Worm (Caenorhabditis elegans) whole organism, mixed stage, embryonic: Measurements from ENCODE around the gene Y69H2.10.
A peak's percentile ranks its signal among the peaks of the same experiment; 100 is the strongest.

Experiments used
- M03D4.4 ChIP-seq: sonication (generic microtip); optimal IDR thresholded peaks from 2 replicates; lab custom pipeline; 2017; ENCODE audit warnings: mild to moderate bottlenecking, missing genetic modification characterization, missing compliant biosample characterization
- bed-3 ChIP-seq: fragments of 200-800 bp; sonication (Bioruptor generic); optimal IDR thresholded peaks from 3 replicates; lab custom pipeline; 2018; ENCODE audit warnings: mild to moderate bottlenecking, missing genetic modification characterization, moderate library complexity, missing compliant biosample characterization
- blmp-1 ChIP-seq: fragments of 150-350 bp; optimal IDR thresholded peaks from 2 replicates; lab custom pipeline; 2014; ENCODE audit warnings: missing biosample characterization, missing genetic modification characterization
- ceh-39 ChIP-seq: fragments of 150-350 bp; optimal IDR thresholded peaks from 2 replicates; lab custom pipeline; 2014; ENCODE audit warnings: missing biosample characterization, missing genetic modification characterization
- ceh-43 ChIP-seq: fragments of 200-800 bp; sonication (Bioruptor generic); optimal IDR thresholded peaks from 2 replicates; lab custom pipeline; 2018; ENCODE audit warnings: mild to moderate bottlenecking, missing genetic modification characterization, moderate library complexity, missing compliant biosample characterization
- ceh-83 ChIP-seq: fragments of 200-800 bp; sonication (Bioruptor generic); optimal IDR thresholded peaks from 2 replicates; lab custom pipeline; 2018; ENCODE audit warnings: mild to moderate bottlenecking, missing genetic modification characterization, missing compliant biosample characterization
- ces-1 ChIP-seq: fragments of 150-350 bp; optimal IDR thresholded peaks from 2 replicates; lab custom pipeline; 2014; ENCODE audit warnings: missing biosample characterization, missing genetic modification reagents, missing genetic modification characterization
- cnd-1 ChIP-seq: fragments of 200-800 bp; sonication (Bioruptor generic); optimal IDR thresholded peaks from 2 replicates; lab custom pipeline; 2018; ENCODE audit warnings: mild to moderate bottlenecking, missing genetic modification characterization, missing compliant biosample characterization
- drap-1 ChIP-seq: fragments of 200-800 bp; sonication (Bioruptor generic); optimal IDR thresholded peaks from 3 replicates; lab custom pipeline; 2018; ENCODE audit warnings: mild to moderate bottlenecking, missing genetic modification characterization, missing compliant biosample characterization
- elt-1 ChIP-seq: sonication (generic microtip); optimal IDR thresholded peaks from 2 replicates; lab custom pipeline; 2017; ENCODE audit warnings: missing genetic modification characterization, mild to moderate bottlenecking, missing compliant biosample characterization, antibody characterized with exemption, moderate library complexity, borderline replicate concordance; ENCODE audit not compliant: insufficient read depth
- elt-3 ChIP-seq: fragments of 150-350 bp; optimal IDR thresholded peaks from 2 replicates; lab custom pipeline; 2014; ENCODE audit warnings: missing biosample characterization, missing genetic modification characterization
- flh-1 ChIP-seq: fragments of 200-800 bp; sonication (Bioruptor generic); optimal IDR thresholded peaks from 2 replicates; lab custom pipeline; 2018; ENCODE audit warnings: mild to moderate bottlenecking, missing genetic modification characterization, moderate library complexity, missing compliant biosample characterization
- ham-2 ChIP-seq: fragments of 200-800 bp; sonication (Bioruptor generic); optimal IDR thresholded peaks from 2 replicates; lab custom pipeline; 2018; ENCODE audit warnings: mild to moderate bottlenecking, missing genetic modification characterization, missing compliant biosample characterization
- hlh-1 ChIP-seq: fragments of 150-350 bp; optimal IDR thresholded peaks from 2 replicates; lab custom pipeline; 2014; ENCODE audit warnings: missing biosample characterization, missing genetic modification reagents, missing genetic modification characterization
- lin-13 ChIP-seq: fragments of 150-350 bp; optimal IDR thresholded peaks from 2 replicates; lab custom pipeline; 2014; ENCODE audit warnings: missing biosample characterization, missing genetic modification characterization
- lin-32 ChIP-seq: fragments of 200-800 bp; sonication (Bioruptor generic); optimal IDR thresholded peaks from 2 replicates; lab custom pipeline; 2018; ENCODE audit warnings: mild to moderate bottlenecking, missing genetic modification characterization, missing compliant biosample characterization
- lsy-2 ChIP-seq: fragments of 150-350 bp; optimal IDR thresholded peaks from 2 replicates; lab custom pipeline; 2014; ENCODE audit warnings: missing biosample characterization, missing genetic modification characterization
- mab-5 ChIP-seq: fragments of 150-350 bp; optimal IDR thresholded peaks from 2 replicates; lab custom pipeline; 2014; ENCODE audit warnings: missing biosample characterization, missing genetic modification characterization
- mep-1 ChIP-seq: fragments of 150-350 bp; optimal IDR thresholded peaks from 2 replicates; lab custom pipeline; 2017; ENCODE audit warnings: missing biosample characterization, missing genetic modification reagents, missing genetic modification characterization, inconsistent platforms
- mls-2 ChIP-seq: sonication (generic microtip); optimal IDR thresholded peaks from 2 replicates; lab custom pipeline; 2016; ENCODE audit warnings: mild to moderate bottlenecking, missing genetic modification characterization, moderate library complexity, missing compliant biosample characterization
- nhr-12 ChIP-seq: fragments of 150-350 bp; optimal IDR thresholded peaks from 2 replicates; lab custom pipeline; 2014; ENCODE audit warnings: missing biosample characterization, missing genetic modification characterization
- nhr-2 ChIP-seq: fragments of 150-350 bp; optimal IDR thresholded peaks from 2 replicates; lab custom pipeline; 2014; ENCODE audit warnings: missing biosample characterization, missing genetic modification characterization
- nhr-237 ChIP-seq: fragments of 150-350 bp; optimal IDR thresholded peaks from 2 replicates; lab custom pipeline; 2014; ENCODE audit warnings: missing biosample characterization, missing genetic modification characterization
- nhr-28 ChIP-seq: fragments of 150-350 bp; optimal IDR thresholded peaks from 2 replicates; lab custom pipeline; 2014; ENCODE audit warnings: missing biosample characterization, missing genetic modification characterization
- sem-2 ChIP-seq: fragments of 200-800 bp; sonication (Bioruptor generic); optimal IDR thresholded peaks from 2 replicates; lab custom pipeline; 2018; ENCODE audit warnings: mild to moderate bottlenecking, missing genetic modification characterization, missing compliant biosample characterization
- snpc-4 ChIP-seq: fragments of 150-350 bp; optimal IDR thresholded peaks from 2 replicates; lab custom pipeline; 2014; ENCODE audit warnings: missing biosample characterization, missing genetic modification characterization
- tbx-8 ChIP-seq: fragments of 200-800 bp; sonication (Bioruptor generic); optimal IDR thresholded peaks from 2 replicates; lab custom pipeline; 2018; ENCODE audit warnings: mild to moderate bottlenecking, missing genetic modification characterization, moderate library complexity, missing compliant biosample characterization
- unc-120 ChIP-seq: sonication (generic microtip); optimal IDR thresholded peaks from 2 replicates; lab custom pipeline; 2017; ENCODE audit warnings: missing genetic modification characterization, missing compliant biosample characterization; ENCODE audit not compliant: poor library complexity, severe bottlenecking
- unc-39 ChIP-seq: fragments of 150-350 bp; optimal IDR thresholded peaks from 2 replicates; lab custom pipeline; 2014; ENCODE audit warnings: missing biosample characterization, missing genetic modification characterization
- unc-62 ChIP-seq: fragments of 150-350 bp; optimal IDR thresholded peaks from 2 replicates; lab custom pipeline; 2014; ENCODE audit warnings: missing biosample characterization, missing genetic modification reagents, missing genetic modification characterization

Gene Y69H2.10

DNA sequence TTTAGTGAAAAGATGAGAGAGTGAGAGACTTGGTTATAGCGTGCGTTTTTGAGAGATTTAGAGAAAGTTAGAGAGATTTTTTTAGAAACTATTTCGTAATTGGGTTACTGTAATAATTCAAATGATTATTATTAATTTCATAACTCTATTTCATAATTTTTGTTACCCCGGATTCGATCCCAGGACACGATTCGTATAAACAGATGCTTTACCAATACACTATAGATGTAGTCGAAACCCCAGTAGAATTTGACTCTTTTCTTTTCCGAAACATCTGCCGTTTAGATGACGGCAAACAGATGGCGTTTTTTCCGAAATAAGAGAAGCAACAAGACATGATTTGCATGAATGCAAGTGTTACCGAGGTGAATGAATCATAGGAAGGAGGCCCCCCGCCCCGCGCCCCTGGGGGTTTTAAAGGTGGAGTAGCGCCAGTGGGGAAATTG lies 40.0 kb downstream of the Y69H2.10 start:
- TF ChIP-seq lin-32 (GFP tag; lab: Kevin White, UChicago) (peak; percentile 88), unc-120 (no peak), unc-39 (tag; lab: Kevin White, UChicago) (peak; percentile 84), nhr-2 (tag; lab: Kevin White, UChicago) (no peak), mab-5 (tag; lab: Kevin White, UChicago) (no peak), ces-1 (GFP tag; lab: Kevin White, UChicago) (peak; percentile 50), flh-1 (GFP tag; lab: Kevin White, UChicago) (no peak), snpc-4 (tag; lab: Kevin White, UChicago) (no peak), nhr-12 (tag; lab: Kevin White, UChicago) (no peak), cnd-1 (tag; lab: Kevin White, UChicago) (peak; percentile 69), unc-62 (GFP tag; lab: Kevin White, UChicago) (no peak), mls-2 (tag; lab: Kevin White, UChicago) (no peak), mep-1 (no peak), elt-1 (no peak), lsy-2 (tag; lab: Kevin White, UChicago) (peak; percentile 86), nhr-237 (tag; lab: Kevin White, UChicago) (no peak), lin-13 (tag; lab: Kevin White, UChicago) (no peak), hlh-1 (tag; lab: Kevin White, UChicago) (no peak)
- TF ChIP-seq, all 35 proteins: peak for 5

DNA sequence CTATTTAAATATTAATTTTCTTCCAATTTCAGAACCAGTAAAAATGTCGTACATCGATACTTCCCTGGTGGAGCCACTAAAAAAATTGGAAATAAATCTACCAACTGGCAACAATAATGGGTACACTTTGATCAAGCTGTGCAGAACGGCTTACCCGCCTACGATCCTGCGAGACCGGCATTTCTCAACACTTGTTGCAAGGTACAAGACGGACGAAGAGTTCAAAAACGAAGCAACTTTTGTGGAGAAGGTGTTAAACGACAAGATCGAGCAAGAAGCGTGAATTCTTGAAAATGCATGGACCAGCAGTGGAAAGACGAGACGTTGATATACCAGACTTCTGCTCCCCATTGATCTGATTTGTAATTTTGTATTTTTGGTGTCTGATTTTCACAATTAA lies 41.2 kb downstream of the Y69H2.10 start:
- TF ChIP-seq unc-39 (tag; lab: Kevin White, UChicago) (no peak), ham-2 (GFP tag; lab: Kevin White, UChicago) (no peak), sem-2 (no peak), drap-1 (GFP tag; lab: Kevin White, UChicago) (no peak), nhr-2 (tag; lab: Kevin White, UChicago) (no peak), mep-1 (no peak), snpc-4 (tag; lab: Kevin White, UChicago) (no peak)

ce11 chrV:18712118-18712517 lies 42.0 kb downstream of the Y69H2.10 start:
- TF ChIP-seq unc-39 (tag; lab: Kevin White, UChicago) (peak; percentile 46), blmp-1 (tag; lab: Kevin White, UChicago) (no peak), ceh-83 (GFP tag; lab: Kevin White, UChicago) (peak; percentile 34), cnd-1 (tag; lab: Kevin White, UChicago) (peak; percentile 36), ces-1 (GFP tag; lab: Kevin White, UChicago) (no peak)

DNA sequence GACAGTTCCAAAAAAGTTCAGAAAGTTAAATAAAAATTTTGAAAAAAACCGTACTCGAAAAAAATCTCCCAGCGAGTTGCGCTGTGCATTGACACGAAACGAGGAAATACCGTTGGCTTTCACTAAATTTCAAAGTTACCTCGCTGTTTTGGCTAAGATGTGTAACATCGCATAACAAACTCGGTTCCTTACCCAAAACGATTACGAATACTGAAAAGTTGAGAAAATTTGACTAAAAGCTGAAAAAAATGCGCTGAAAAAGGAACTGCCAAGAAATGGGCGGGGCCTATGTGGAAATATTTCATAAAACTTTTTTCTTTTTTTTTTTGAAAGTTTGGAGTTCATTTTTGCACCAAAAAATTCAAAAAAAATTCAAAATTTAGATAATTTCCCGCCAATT lies 49.3 kb downstream of the Y69H2.10 start:
- no peak for TF ChIP-seq M03D4.4 (tag; lab: Kevin White, UChicago)
- no peak for TF ChIP-seq ceh-83 (GFP tag; lab: Kevin White, UChicago)

ce11 chrV:18719956-18720489 lies 49.9 kb downstream of the Y69H2.10 start, which contains the start of gene Y17D7C.2:
TSS of gene Y17D7C.2 (minus strand) at chrV:18719987.
- TF ChIP-seq blmp-1 (tag; lab: Kevin White, UChicago) (no peak), ceh-83 (GFP tag; lab: Kevin White, UChicago) (no peak), bed-3 (no peak), ceh-39 (tag; lab: Kevin White, UChicago) (no peak), tbx-8 (peak; percentile 78), cnd-1 (tag; lab: Kevin White, UChicago) (peak; percentile 63), hlh-1 (tag; lab: Kevin White, UChicago) (peak; percentile 4), unc-120 (no peak), nhr-28 (tag; lab: Kevin White, UChicago) (no peak), nhr-12 (tag; lab: Kevin White, UChicago) (no peak), unc-39 (tag; lab: Kevin White, UChicago) (peak; percentile 48), ceh-43 (GFP tag; lab: Kevin White, UChicago) (no peak), mls-2 (tag; lab: Kevin White, UChicago) (peak; percentile 40), M03D4.4 (tag; lab: Kevin White, UChicago) (peak; percentile 28), elt-3 (no peak), nhr-237 (tag; lab: Kevin White, UChicago) (no peak), ham-2 (GFP tag; lab: Kevin White, UChicago) (no peak)
